Worm (Caenorhabditis elegans) whole organism, L4 larva: Measurements from ENCODE around the gene ZK185.5.

Experiments
- D1046.2 ChIP-seq: fragments of 200-800 bp; sonication (Bioruptor generic); IDR thresholded peaks from 2 replicates; pipeline ENCODE4 v1.3.6; 2022; ENCODE audit warnings: missing genetic modification characterization, missing compliant biosample characterization
- F26F4.8 ChIP-seq: fragments of 200-800 bp; sonication (Bioruptor generic); conservative IDR thresholded peaks from 2 replicates; pipeline ENCODE4 v1.3.6; 2022; ENCODE audit warnings: missing genetic modification characterization, missing compliant biosample characterization
- T26A8.4 ChIP-seq: fragments of 200-800 bp; sonication (Bioruptor generic); IDR thresholded peaks from 2 replicates; pipeline ENCODE4 v1.3.6; 2022; ENCODE audit warnings: missing genetic modification characterization, missing compliant biosample characterization
- Y5F2A.4 ChIP-seq: fragments of 200-800 bp; sonication (Bioruptor generic); optimal IDR thresholded peaks from 2 replicates; lab custom pipeline; 2018; ENCODE audit warnings: mild to moderate bottlenecking, missing genetic modification characterization, missing compliant biosample characterization
- Y75B8A.6 ChIP-seq: fragments of 200-800 bp; sonication (Bioruptor generic); IDR thresholded peaks from 2 replicates; pipeline ENCODE4 v1.3.6; 2022; ENCODE audit warnings: missing genetic modification reagents, missing genetic modification characterization, missing compliant biosample characterization
- ama-1 ChIP-seq: fragments of 150-350 bp; optimal IDR thresholded peaks from 2 replicates; lab custom pipeline; 2014; ENCODE audit warnings: inconsistent platforms, mixed read lengths
- arid-1 ChIP-seq: fragments of 200-800 bp; sonication (Bioruptor generic); conservative IDR thresholded peaks from 2 replicates; pipeline ENCODE4 v1.3.6; 2022; ENCODE audit warnings: missing genetic modification reagents, missing genetic modification characterization, missing compliant biosample characterization
- attf-4 ChIP-seq: sonication (generic microtip); optimal IDR thresholded peaks from 3 replicates; lab custom pipeline; 2017; ENCODE audit warnings: missing biosample characterization, missing genetic modification characterization
- ceh-44 ChIP-seq: fragments of 200-800 bp; sonication (Bioruptor generic); IDR thresholded peaks from 2 replicates; pipeline ENCODE4 v1.3.6; 2022; ENCODE audit warnings: missing genetic modification reagents, missing genetic modification characterization, missing compliant biosample characterization
- ces-1 ChIP-seq: fragments of 150-350 bp; sonication (generic microtip); optimal IDR thresholded peaks from 4 replicates; lab custom pipeline; 2014; ENCODE audit warnings: missing biosample characterization, missing genetic modification reagents, missing genetic modification characterization
- daf-12 ChIP-seq: fragments of 150-350 bp; optimal IDR thresholded peaks from 2 replicates; lab custom pipeline; 2014; ENCODE audit warnings: missing biosample characterization, missing genetic modification reagents, missing genetic modification characterization
- daf-8 ChIP-seq: fragments of 200-800 bp; sonication (Bioruptor generic); IDR thresholded peaks from 2 replicates; pipeline ENCODE4 v1.3.6; 2022; ENCODE audit warnings: missing genetic modification characterization, missing compliant biosample characterization
- dmd-8 ChIP-seq: fragments of 200-800 bp; sonication (Bioruptor generic); IDR thresholded peaks from 2 replicates; pipeline ENCODE4 v1.3.6; 2022; ENCODE audit warnings: missing genetic modification characterization, missing compliant biosample characterization
- dmd-9 ChIP-seq: fragments of 200-800 bp; sonication (Bioruptor generic); IDR thresholded peaks from 2 replicates; pipeline ENCODE4 v1.3.6; 2022; ENCODE audit warnings: missing genetic modification reagents, missing genetic modification characterization, missing compliant biosample characterization
- duxl-1 ChIP-seq: sonication (generic microtip); optimal IDR thresholded peaks from 2 replicates; lab custom pipeline; 2016; ENCODE audit warnings: mild to moderate bottlenecking, missing genetic modification characterization, moderate library complexity, missing compliant biosample characterization; ENCODE audit not compliant: poor library complexity
- egl-43 ChIP-seq: fragments of 200-800 bp; sonication (Bioruptor generic); IDR thresholded peaks from 2 replicates; pipeline ENCODE4 v1.3.6; 2022; ENCODE audit warnings: missing genetic modification reagents, missing genetic modification characterization, missing compliant biosample characterization
- hlh-11 ChIP-seq: fragments of 200-800 bp; sonication (Bioruptor generic); optimal IDR thresholded peaks from 2 replicates; lab custom pipeline; 2018; ENCODE audit warnings: mild to moderate bottlenecking, missing genetic modification characterization, missing compliant biosample characterization
- hlh-30 ChIP-seq: sonication (generic microtip); optimal IDR thresholded peaks from 2 replicates; lab custom pipeline; 2017; ENCODE audit warnings: antibody characterized with exemption, mild to moderate bottlenecking, missing genetic modification characterization, missing compliant biosample characterization; ENCODE audit not compliant: insufficient read depth
- hmg-1.1 ChIP-seq: fragments of 200-800 bp; sonication (Bioruptor generic); IDR thresholded peaks from 2 replicates; pipeline ENCODE4 v1.3.6; 2022; ENCODE audit warnings: missing genetic modification reagents, missing genetic modification characterization, missing compliant biosample characterization
- lin-13 ChIP-seq: fragments of 150-350 bp; optimal IDR thresholded peaks from 2 replicates; lab custom pipeline; 2014; ENCODE audit warnings: missing biosample characterization, missing genetic modification reagents, missing genetic modification characterization
- lin-29 ChIP-seq: fragments of 200-800 bp; sonication (Bioruptor generic); IDR thresholded peaks from 2 replicates; pipeline ENCODE4 v1.3.6; 2022; ENCODE audit warnings: missing genetic modification reagents, missing genetic modification characterization, missing compliant biosample characterization
- lin-38 ChIP-seq: fragments of 200-800 bp; sonication (Bioruptor generic); IDR thresholded peaks from 2 replicates; pipeline ENCODE4 v1.3.6; 2022; ENCODE audit warnings: missing genetic modification reagents, missing genetic modification characterization, missing compliant biosample characterization
- lir-3 ChIP-seq: sonication (generic microtip); optimal IDR thresholded peaks from 2 replicates; lab custom pipeline; 2016; ENCODE audit warnings: mild to moderate bottlenecking, missing genetic modification characterization, missing compliant biosample characterization
- madf-5 ChIP-seq, 2 experiments: fragments of 200-800 bp; sonication (Bioruptor generic); IDR thresholded peaks; 2 replicates each; pipeline ENCODE4 v1.3.6; 2022; ENCODE audit warnings: missing compliant biosample characterization in 2 of 2, missing genetic modification characterization in 2 of 2
- mdl-1 ChIP-seq, 2 experiments: fragments of 150-350 bp in 1 of 2; sonication (generic microtip) in 1 of 2; optimal IDR thresholded peaks; 2 replicates each; lab custom pipeline; 2014 to 2017; ENCODE audit warnings: missing biosample characterization in 2 of 2, missing genetic modification characterization in 2 of 2
- mep-1 ChIP-seq: fragments of 150-350 bp; sonication (generic microtip); optimal IDR thresholded peaks from 3 replicates; lab custom pipeline; 2014; ENCODE audit warnings: missing biosample characterization, missing genetic modification characterization
- mxl-3 ChIP-seq: fragments of 200-800 bp; sonication (Bioruptor generic); optimal IDR thresholded peaks from 2 replicates; lab custom pipeline; 2018; ENCODE audit warnings: mild to moderate bottlenecking, missing genetic modification characterization, missing compliant biosample characterization
- nhr-102 ChIP-seq: sonication (generic microtip); optimal IDR thresholded peaks from 2 replicates; lab custom pipeline; 2016; ENCODE audit warnings: mild to moderate bottlenecking, missing genetic modification characterization, moderate library complexity, missing compliant biosample characterization
- nhr-11 ChIP-seq: fragments of 150-350 bp; optimal IDR thresholded peaks from 2 replicates; lab custom pipeline; 2014; ENCODE audit warnings: missing biosample characterization, missing genetic modification characterization
- nhr-28 ChIP-seq: fragments of 150-350 bp; optimal IDR thresholded peaks from 2 replicates; lab custom pipeline; 2014; ENCODE audit warnings: missing biosample characterization, missing genetic modification characterization
- nhr-48 ChIP-seq: sonication (generic microtip); optimal IDR thresholded peaks from 2 replicates; lab custom pipeline; 2016; ENCODE audit warnings: mild to moderate bottlenecking, missing genetic modification characterization, missing compliant biosample characterization
- nhr-6 ChIP-seq: fragments of 150-350 bp; optimal IDR thresholded peaks from 2 replicates; lab custom pipeline; 2014; ENCODE audit warnings: missing biosample characterization, missing genetic modification characterization
- nhr-76 ChIP-seq: fragments of 150-350 bp; optimal IDR thresholded peaks from 2 replicates; lab custom pipeline; 2014; ENCODE audit warnings: missing biosample characterization, missing genetic modification characterization
- php-3 ChIP-seq: fragments of 200-800 bp; sonication (Bioruptor generic); IDR thresholded peaks from 2 replicates; pipeline ENCODE4 v1.3.6; 2022; ENCODE audit warnings: missing genetic modification reagents, missing genetic modification characterization, missing compliant biosample characterization
- saeg-2 ChIP-seq: fragments of 200-800 bp; sonication (Bioruptor generic); IDR thresholded peaks from 2 replicates; pipeline ENCODE4 v1.3.6; 2022; ENCODE audit warnings: missing genetic modification reagents, missing genetic modification characterization, missing compliant biosample characterization
- set-16 ChIP-seq: fragments of 200-800 bp; sonication (Bioruptor generic); IDR thresholded peaks from 2 replicates; pipeline ENCODE4 v1.3.6; 2022; ENCODE audit warnings: missing genetic modification reagents, missing genetic modification characterization, missing compliant biosample characterization
- snpc-1.2 ChIP-seq: fragments of 200-800 bp; sonication (Bioruptor generic); IDR thresholded peaks from 2 replicates; pipeline ENCODE4 v1.3.6; 2022; ENCODE audit warnings: missing genetic modification reagents, missing genetic modification characterization, missing compliant biosample characterization
- tra-1 ChIP-seq: fragments of 200-800 bp; sonication (Bioruptor generic); IDR thresholded peaks from 2 replicates; pipeline ENCODE4 v1.3.6; 2022; ENCODE audit warnings: missing genetic modification reagents, missing genetic modification characterization, missing compliant biosample characterization
- vab-7 ChIP-seq: fragments of 200-800 bp; sonication (Bioruptor generic); IDR thresholded peaks from 2 replicates; pipeline ENCODE4 v1.3.6; 2022; ENCODE audit warnings: missing genetic modification reagents, missing genetic modification characterization, missing compliant biosample characterization
- zfp-2 ChIP-seq: sonication (generic microtip); optimal IDR thresholded peaks from 2 replicates; lab custom pipeline; 2016; ENCODE audit warnings: mild to moderate bottlenecking, missing genetic modification characterization, missing compliant biosample characterization
- zip-11 ChIP-seq: fragments of 200-800 bp; sonication (Bioruptor generic); IDR thresholded peaks from 2 replicates; pipeline ENCODE4 v1.3.6; 2022; ENCODE audit warnings: missing genetic modification characterization, missing compliant biosample characterization

ZK185.5 gene

ce11 chrIV:4524943-4525342, 20.8 kb downstream of the ZK185.5 start, which contains the start of gene ZK180.6:
TSS of gene ZK180.6 (minus strand) at chrIV:4525043.
- TF ChIP-seq hlh-30 (tag; lab: Kevin White, UChicago) (no peak), mdl-1 (tag; optimal IDR thresholded peaks at IDR 0.05; lab: Kevin White, UChicago) (no peak), zip-11 (GFP tag; lab: Robert Waterston, UW) (no peak), nhr-6 (tag; lab: Kevin White, UChicago) (no peak), set-16 (peak; percentile 13; the same call in 1 of the 2 replicates), hlh-11 (tag; lab: Kevin White, UChicago) (peak; percentile 29), nhr-76 (tag; lab: Kevin White, UChicago) (no peak), nhr-11 (tag; lab: Kevin White, UChicago) (no peak), madf-5 (GFP tag; IDR thresholded peaks at IDR 0.05; lab: Robert Waterston, UW) (no peak), nhr-28 (tag; lab: Kevin White, UChicago) (no peak), lin-13 (GFP tag; lab: Kevin White, UChicago) (no peak), daf-8 (GFP tag; lab: Robert Waterston, UW) (no peak), vab-7 (GFP tag; lab: Robert Waterston, UW) (no peak), hmg-1.1 (GFP tag; lab: Robert Waterston, UW) (0 out of 2 replicates have a peak, but pooled peaks have one; percentile 24), Y75B8A.6 (GFP tag; lab: Robert Waterston, UW) (no peak), attf-4 (tag; lab: Kevin White, UChicago) (no peak), duxl-1 (no peak), mxl-3 (GFP tag; lab: Kevin White, UChicago) (peak; percentile 20), nhr-48 (no peak), dmd-8 (GFP tag; lab: Robert Waterston, UW) (no peak), zfp-2 (tag; lab: Kevin White, UChicago) (no peak), tra-1 (GFP tag; lab: Robert Waterston, UW) (no peak), D1046.2 (GFP tag; lab: Robert Waterston, UW) (no peak), mep-1 (tag; lab: Kevin White, UChicago) (no peak)

- no peak for TF ChIP-seq hlh-30 (tag; lab: Kevin White, UChicago)
- no peak for TF ChIP-seq saeg-2 (GFP tag; lab: Robert Waterston, UW)
- no peak for TF ChIP-seq ceh-44
- no peak for TF ChIP-seq tra-1 (GFP tag; lab: Robert Waterston, UW)
- no peak for TF ChIP-seq hlh-11 (tag; lab: Kevin White, UChicago)
- no peak for TF ChIP-seq lin-38 (GFP tag; lab: Robert Waterston, UW)
- 0 out of 2 replicates have a peak, but pooled peaks have one; percentile 11 for TF ChIP-seq egl-43 (GFP tag; lab: Robert Waterston, UW)
- peak; percentile 47; the same call in 1 of the 2 replicates for TF ChIP-seq T26A8.4 (GFP tag; lab: Robert Waterston, UW)
- no peak for TF ChIP-seq hmg-1.1 (GFP tag; lab: Robert Waterston, UW)
- TF ChIP-seq mxl-3 (GFP tag; lab: Kevin White, UChicago), result no peak
- TF ChIP-seq set-16, result peak; percentile 68
These were observed 22.3 kb downstream of the ZK185.5 start for ce11 chrIV:4523461-4523860.

DNA sequence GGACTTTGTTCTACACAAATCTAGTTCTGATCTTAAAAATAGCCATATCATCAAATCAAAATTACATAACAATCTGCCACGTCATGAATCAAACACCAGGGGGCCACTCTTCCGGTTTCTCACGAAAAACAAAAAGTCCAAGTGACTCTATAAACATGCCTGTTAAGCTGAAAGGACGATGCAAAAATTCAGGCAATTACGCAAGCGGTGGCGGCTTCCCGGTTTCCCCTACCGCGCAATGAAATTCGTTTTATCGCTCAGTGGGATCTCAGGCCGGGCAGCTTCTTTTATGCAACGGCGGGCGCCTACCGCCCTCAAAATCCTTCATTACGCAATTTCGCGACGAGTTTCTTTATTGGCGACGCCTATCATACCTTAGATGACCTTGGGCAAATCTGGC, 26.0 kb downstream of the ZK185.5 start:
- TF ChIP-seq hlh-11 (tag; lab: Kevin White, UChicago) (no peak), nhr-102 (peak; percentile 18), ama-1 (lab: Kevin White, UChicago) (peak; percentile 63), T26A8.4 (GFP tag; lab: Robert Waterston, UW) (peak; percentile 20; the same call in 1 of the 2 replicates), arid-1 (GFP tag; lab: Robert Waterston, UW) (0 out of 2 replicates have a peak, but pooled peaks have one; percentile 14), lin-29 (GFP tag; lab: Robert Waterston, UW) (0 out of 2 replicates have a peak, but pooled peaks have one; percentile 22)

- TF ChIP-seq T26A8.4 (GFP tag; lab: Robert Waterston, UW) (no peak), mxl-3 (GFP tag; lab: Kevin White, UChicago) (peak; percentile 39), nhr-48 (no peak), nhr-102 (no peak), zfp-2 (tag; lab: Kevin White, UChicago) (no peak), F26F4.8 (GFP tag; lab: Robert Waterston, UW) (no peak), nhr-28 (tag; lab: Kevin White, UChicago) (peak; percentile 5), Y5F2A.4 (GFP tag; lab: Kevin White, UChicago) (no peak), hmg-1.1 (GFP tag; lab: Robert Waterston, UW) (no peak), snpc-1.2 (no peak), lir-3 (tag; lab: Kevin White, UChicago) (no peak), dmd-9 (GFP tag; lab: Robert Waterston, UW) (no peak), php-3 (GFP tag; lab: Robert Waterston, UW) (no peak), ces-1 (GFP tag; lab: Kevin White, UChicago) (no peak), daf-12 (no peak), ceh-44 (no peak), egl-43 (GFP tag; lab: Robert Waterston, UW) (no peak)
These were observed 27.6 kb downstream of the ZK185.5 start for ce11 chrIV:4518111-4518510.
